Fruit fly (Drosophila melanogaster) whole organism, embryonic: ENCODE data around the gene dsf.

Source experiments
- Abd-B ChIP-seq: fragments of 200-800 bp; sonication (Bioruptor generic); optimal IDR thresholded peaks from 2 replicates; lab custom pipeline; 2018; ENCODE audit warnings: missing biosample characterization, mild to moderate bottlenecking, missing genetic modification characterization, moderate library complexity
- CG10209 ChIP-seq: fragments of 200-800 bp; sonication (Bioruptor generic); optimal IDR thresholded peaks from 3 replicates; lab custom pipeline; 2017; ENCODE audit warnings: missing biosample characterization, mild to moderate bottlenecking, missing genetic modification characterization, missing genetic modification reagents
- CG10654 ChIP-seq: fragments of 200-800 bp; sonication (Bioruptor generic); optimal IDR thresholded peaks from 2 replicates; lab custom pipeline; 2016; ENCODE audit warnings: missing biosample characterization, missing genetic modification characterization
- CG11560 ChIP-seq: fragments of 200-800 bp; sonication (Bioruptor generic); IDR thresholded peaks from 3 replicates; pipeline ENCODE4 v1.3.6; 2022; ENCODE audit warnings: missing biosample characterization, missing genetic modification characterization
- CG12942 ChIP-seq: fragments of 200-800 bp; sonication (Bioruptor generic); optimal IDR thresholded peaks from 3 replicates; lab custom pipeline; 2016; ENCODE audit warnings: missing biosample characterization, missing genetic modification characterization
- CG13775 ChIP-seq: fragments of 200-800 bp; sonication (Bioruptor generic); optimal IDR thresholded peaks from 3 replicates; lab custom pipeline; 2017; ENCODE audit warnings: missing biosample characterization, mild to moderate bottlenecking, missing genetic modification characterization
- CG14014 ChIP-seq: fragments of 200-800 bp; sonication (Bioruptor generic); IDR thresholded peaks from 2 replicates; pipeline ENCODE4 v1.3.6; 2022; ENCODE audit warnings: missing biosample characterization, missing genetic modification characterization
- CG14965 ChIP-seq: fragments of 200-800 bp; sonication (Bioruptor generic); optimal IDR thresholded peaks from 2 replicates; lab custom pipeline; 2016; ENCODE audit warnings: missing biosample characterization, missing genetic modification characterization, borderline replicate concordance
- CG16815 ChIP-seq: fragments of 200-800 bp; sonication (Bioruptor generic); optimal IDR thresholded peaks from 3 replicates; lab custom pipeline; 2017; ENCODE audit warnings: missing biosample characterization, mild to moderate bottlenecking, missing genetic modification characterization
- CG17385 ChIP-seq: fragments of 200-800 bp; sonication (Bioruptor generic); optimal IDR thresholded peaks from 3 replicates; lab custom pipeline; 2018; ENCODE audit warnings: missing biosample characterization, mild to moderate bottlenecking, missing genetic modification characterization
- CG2120 ChIP-seq: fragments of 200-800 bp; sonication (Bioruptor generic); optimal IDR thresholded peaks from 3 replicates; lab custom pipeline; 2016; ENCODE audit warnings: missing biosample characterization, missing genetic modification characterization
- CG2202 ChIP-seq: fragments of 200-800 bp; sonication (Bioruptor generic); optimal IDR thresholded peaks from 2 replicates; lab custom pipeline; 2018; ENCODE audit warnings: missing biosample characterization, mild to moderate bottlenecking, missing genetic modification characterization
- CG3065 ChIP-seq: fragments of 200-800 bp; sonication (Bioruptor generic); optimal IDR thresholded peaks from 2 replicates; lab custom pipeline; 2016; ENCODE audit warnings: missing biosample characterization, missing genetic modification characterization
- CG32772 ChIP-seq: fragments of 200-800 bp; sonication (Bioruptor generic); IDR thresholded peaks from 2 replicates; pipeline ENCODE4 v1.3.6; 2022; ENCODE audit warnings: missing biosample characterization, missing genetic modification characterization
- CG3281 ChIP-seq: fragments of 200-800 bp; sonication (Bioruptor generic); optimal IDR thresholded peaks from 3 replicates; lab custom pipeline; 2017; ENCODE audit warnings: missing biosample characterization, mild to moderate bottlenecking, missing genetic modification characterization
- CG3838 ChIP-seq: fragments of 200-800 bp; sonication (Bioruptor generic); optimal IDR thresholded peaks from 3 replicates; lab custom pipeline; 2016; ENCODE audit warnings: missing biosample characterization, missing genetic modification characterization
- CG4282 ChIP-seq: fragments of 200-800 bp; sonication (Bioruptor generic); optimal IDR thresholded peaks from 2 replicates; lab custom pipeline; 2016; ENCODE audit warnings: missing biosample characterization, missing genetic modification characterization
- CG4360 ChIP-seq: fragments of 200-800 bp; sonication (Bioruptor generic); IDR thresholded peaks from 2 replicates; pipeline ENCODE4 v1.3.6; 2022; ENCODE audit warnings: missing biosample characterization, missing genetic modification characterization
- CG4617 ChIP-seq: fragments of 200-800 bp; sonication (Bioruptor generic); optimal IDR thresholded peaks from 3 replicates; lab custom pipeline; 2016; ENCODE audit warnings: missing biosample characterization, missing genetic modification characterization, borderline replicate concordance
- CG6254 ChIP-seq: fragments of 200-800 bp; sonication (Bioruptor generic); optimal IDR thresholded peaks from 3 replicates; lab custom pipeline; 2017; ENCODE audit warnings: mild to moderate bottlenecking, missing biosample characterization, missing genetic modification reagents, missing genetic modification characterization
- CG9215 ChIP-seq: fragments of 200-800 bp; sonication (Bioruptor generic); IDR thresholded peaks from 2 replicates; pipeline ENCODE4 v1.3.6; 2022; ENCODE audit warnings: missing biosample characterization, missing genetic modification characterization
- Chrac-16 ChIP-seq: fragments of 200-800 bp; sonication (Bioruptor generic); optimal IDR thresholded peaks from 3 replicates; lab custom pipeline; 2016; ENCODE audit warnings: missing biosample characterization, missing genetic modification characterization
- CkIIα-i1 ChIP-seq: fragments of 200-800 bp; sonication (Bioruptor generic); IDR thresholded peaks from 2 replicates; pipeline ENCODE4 v1.3.6; 2022; ENCODE audit warnings: missing biosample characterization, missing genetic modification characterization
- ERR ChIP-seq: fragments of 200-800 bp; sonication (Bioruptor generic); optimal IDR thresholded peaks from 2 replicates; lab custom pipeline; 2016; ENCODE audit warnings: missing biosample characterization, missing genetic modification characterization
- Eip74EF ChIP-seq, 2 experiments: fragments of 200-800 bp in 1 of 2; fragments of >200 bp in 1 of 2; sonication (Bioruptor generic) in 1 of 2; optimal IDR thresholded peaks; 2 replicates each; lab custom pipeline; 2017 to 2019; ENCODE audit warnings: missing biosample characterization in 2 of 2, missing genetic modification characterization in 2 of 2, mild to moderate bottlenecking in 1 of 2, moderate library complexity in 1 of 2
- Kr ChIP-seq: fragments of 200-800 bp; sonication (Bioruptor generic); optimal IDR thresholded peaks from 2 replicates; lab custom pipeline; 2017; ENCODE audit warnings: missing biosample characterization, mild to moderate bottlenecking, missing genetic modification characterization
- MBD-R2 ChIP-seq: fragments of 200-800 bp; sonication (Bioruptor generic); IDR thresholded peaks from 2 replicates; pipeline ENCODE4 v1.3.6; 2022; ENCODE audit warnings: missing biosample characterization, missing genetic modification characterization
- MESR4 ChIP-seq: fragments of 200-800 bp; sonication (Bioruptor generic); optimal IDR thresholded peaks from 2 replicates; lab custom pipeline; 2018; ENCODE audit warnings: missing biosample characterization, mild to moderate bottlenecking, missing genetic modification characterization, moderate library complexity
- Neu2 ChIP-seq: fragments of 200-800 bp; sonication (Bioruptor generic); optimal IDR thresholded peaks from 3 replicates; lab custom pipeline; 2016; ENCODE audit warnings: missing biosample characterization, missing genetic modification characterization, borderline replicate concordance
- Pdp1 ChIP-seq, 2 experiments: fragments of 200-800 bp; sonication (Bioruptor generic); optimal IDR thresholded peaks; 3 replicates each; lab custom pipeline; 2016; ENCODE audit warnings: missing biosample characterization in 2 of 2, missing genetic modification characterization in 2 of 2, mild to moderate bottlenecking in 1 of 2, moderate library complexity in 1 of 2
- Sin3A ChIP-seq: fragments of >200 bp; optimal IDR thresholded peaks from 2 replicates; lab custom pipeline; 2018
- Taf1 ChIP-seq: fragments of 200-800 bp; sonication (Bioruptor generic); IDR thresholded peaks from 2 replicates; pipeline ENCODE4 v1.3.6; 2022; ENCODE audit warnings: missing biosample characterization, missing genetic modification characterization
- Vsx1 ChIP-seq: fragments of 200-800 bp; sonication (Bioruptor generic); optimal IDR thresholded peaks from 2 replicates; lab custom pipeline; 2017; ENCODE audit warnings: missing biosample characterization, mild to moderate bottlenecking, missing genetic modification characterization, missing genetic modification reagents
- Xrp1 ChIP-seq: fragments of 200-800 bp; sonication (Bioruptor generic); IDR thresholded peaks from 2 replicates; pipeline ENCODE4 v1.3.6; 2022; ENCODE audit warnings: missing biosample characterization, missing genetic modification characterization
- abd-A ChIP-seq: fragments of 200-800 bp; sonication (Bioruptor generic); optimal IDR thresholded peaks from 3 replicates; lab custom pipeline; 2019; ENCODE audit warnings: missing biosample characterization, mild to moderate bottlenecking, missing genetic modification characterization, moderate library complexity
- ap ChIP-seq: fragments of 200-800 bp; sonication (Bioruptor generic); IDR thresholded peaks from 2 replicates; pipeline ENCODE4 v1.3.6; 2022; ENCODE audit warnings: missing biosample characterization, missing genetic modification characterization
- ash1 ChIP-seq: fragments of 200-800 bp; sonication (Bioruptor generic); optimal IDR thresholded peaks from 2 replicates; lab custom pipeline; 2018; ENCODE audit warnings: missing biosample characterization, mild to moderate bottlenecking, missing genetic modification characterization
- bsh ChIP-seq, 2 experiments: fragments of 200-800 bp; sonication (Bioruptor generic); optimal IDR thresholded peaks; 2 replicates each; lab custom pipeline; 2017 to 2018; ENCODE audit warnings: mild to moderate bottlenecking in 2 of 2, missing biosample characterization in 2 of 2, missing genetic modification characterization in 2 of 2, moderate library complexity in 1 of 2
- cad ChIP-seq: fragments of >200 bp; optimal IDR thresholded peaks from 2 replicates; lab custom pipeline; 2017; ENCODE audit warnings: missing biosample characterization, missing genetic modification characterization
- chn ChIP-seq: fragments of 200-800 bp; sonication (Bioruptor generic); optimal IDR thresholded peaks from 2 replicates; lab custom pipeline; 2016; ENCODE audit warnings: missing biosample characterization, missing genetic modification characterization
- hkb ChIP-seq, 2 experiments: fragments of 200-800 bp in 1 of 2; fragments of >200 bp in 1 of 2; sonication (Bioruptor generic) in 1 of 2; IDR thresholded peaks in 1 of 2; optimal IDR thresholded peaks in 1 of 2; 2 replicates each; pipeline versions ENCODE4 v1.3.6 to Lab custom; 2017 to 2022; ENCODE audit warnings: missing biosample characterization in 1 of 2, missing genetic modification characterization in 1 of 2
- inv ChIP-seq: fragments of 200-800 bp; sonication (Bioruptor generic); IDR thresholded peaks from 2 replicates; pipeline ENCODE4 v1.3.6; 2022; ENCODE audit warnings: missing biosample characterization, missing genetic modification characterization; ENCODE audit not compliant: partially characterized antibody
- jing ChIP-seq: fragments of 200-800 bp; sonication (Bioruptor generic); optimal IDR thresholded peaks from 2 replicates; lab custom pipeline; 2018; ENCODE audit warnings: missing biosample characterization, mild to moderate bottlenecking, missing genetic modification characterization
- lmd ChIP-seq: fragments of 200-800 bp; sonication (Bioruptor generic); IDR thresholded peaks from 2 replicates; pipeline ENCODE4 v1.3.6; 2022; ENCODE audit warnings: missing biosample characterization, missing genetic modification characterization
- pfk ChIP-seq: fragments of 200-800 bp; sonication (Bioruptor generic); optimal IDR thresholded peaks from 2 replicates; lab custom pipeline; 2018; ENCODE audit warnings: missing biosample characterization, mild to moderate bottlenecking, missing genetic modification characterization, moderate library complexity
- pnt ChIP-seq: fragments of 200-800 bp; sonication (Bioruptor generic); optimal IDR thresholded peaks from 3 replicates; lab custom pipeline; 2016; ENCODE audit warnings: missing biosample characterization, missing genetic modification characterization
- sens ChIP-seq: fragments of 200-800 bp; sonication (Bioruptor generic); peaks from one replicate; lab custom pipeline; 2016; ENCODE audit warnings: missing biosample characterization, missing genetic modification characterization
- seq ChIP-seq: fragments of 200-800 bp; sonication (Bioruptor generic); IDR thresholded peaks from 2 replicates; pipeline ENCODE4 v1.3.6; 2022; ENCODE audit warnings: missing biosample characterization, missing genetic modification characterization
- tna ChIP-seq: fragments of 200-800 bp; sonication (Bioruptor generic); IDR thresholded peaks from 2 replicates; pipeline ENCODE4 v1.3.6; 2022; ENCODE audit warnings: missing biosample characterization, missing genetic modification characterization; ENCODE audit not compliant: partially characterized antibody
- toy ChIP-seq: fragments of 200-800 bp; sonication (Bioruptor generic); IDR thresholded peaks from 2 replicates; pipeline ENCODE4 v1.3.6; 2022; ENCODE audit warnings: missing biosample characterization, missing genetic modification characterization
- wor ChIP-seq: fragments of 200-800 bp; sonication (Bioruptor generic); IDR thresholded peaks from 2 replicates; pipeline ENCODE4 v1.3.6; 2022; ENCODE audit warnings: missing biosample characterization, missing genetic modification characterization

dsf gene

dm6 chr2L:5986094-5986493 is 60.4 kb downstream of the dsf start, which contains the start of gene ifc (continued):
- TF ChIP-seq tna (GFP tag; lab: Robert Waterston, UW) (no peak), Pdp1 (GFP tag; optimal IDR thresholded peaks at IDR 0.05; lab: Kevin White, UChicago) (peak; percentile 68 to 72), sens (GFP tag; lab: Kevin White, UChicago) (peak; percentile 90), Abd-B (GFP tag; lab: Kevin White, UChicago) (no peak), abd-A (tag; lab: Kevin White, UChicago) (no peak), CG2120 (GFP tag; lab: Kevin White, UChicago) (peak; percentile 80), MESR4 (GFP tag; lab: Kevin White, UChicago) (peak; percentile 85), pnt (GFP tag; lab: Kevin White, UChicago) (peak; percentile 41), ash1 (GFP tag; lab: Kevin White, UChicago) (peak; percentile 23), CG10209 (GFP tag; lab: Kevin White, UChicago) (peak; percentile 20), CG3281 (peak; percentile 50), CG9215 (no peak), CG16815 (GFP tag; lab: Kevin White, UChicago) (no peak), CkIIα-i1 (GFP tag; lab: Robert Waterston, UW) (no peak), pfk (peak; percentile 36), ERR (GFP tag; lab: Kevin White, UChicago) (peak; percentile 69), Neu2 (GFP tag; lab: Kevin White, UChicago) (peak; percentile 82), hkb (optimal IDR thresholded peaks at IDR 0.05; lab: Kevin White, UChicago) (peak; percentile 79), hkb (GFP tag; IDR thresholded peaks at IDR 0.05; lab: Robert Waterston, UW) (no peak), CG4617 (peak; percentile 61), lmd (no peak), wor (no peak), toy (GFP tag; lab: Robert Waterston, UW) (no peak), CG11560 (tag; lab: Robert Waterston, UW) (no peak), CG10654 (GFP tag; lab: Kevin White, UChicago) (peak; percentile 42), ap (GFP tag; lab: Robert Waterston, UW) (no peak), CG4360 (GFP tag; lab: Robert Waterston, UW) (no peak), Kr (GFP tag; lab: Kevin White, UChicago) (no peak), CG32772 (GFP tag; lab: Robert Waterston, UW) (no peak), inv (GFP tag; lab: Robert Waterston, UW) (no peak), MBD-R2 (GFP tag; lab: Robert Waterston, UW) (no peak), chn (GFP tag; lab: Kevin White, UChicago) (peak; percentile 54), CG3065 (GFP tag; lab: Kevin White, UChicago) (no peak), CG6254 (GFP tag; lab: Kevin White, UChicago) (peak; percentile 0), CG2202 (tag; lab: Kevin White, UChicago) (no peak), CG14014 (GFP tag; lab: Robert Waterston, UW) (no peak), Chrac-16 (peak; percentile 57), CG13775 (GFP tag; lab: Kevin White, UChicago) (peak; percentile 59), seq (GFP tag; lab: Robert Waterston, UW) (no peak), cad (GFP tag; lab: Kevin White, UChicago) (no peak), bsh (GFP tag; optimal IDR thresholded peaks at IDR 0.05; lab: Kevin White, UChicago) (peak in 1 of 2 experiments; percentile 42), Eip74EF (GFP tag; optimal IDR thresholded peaks at IDR 0.05; lab: Kevin White, UChicago) (peak in 1 of 2 experiments; percentile 53), Vsx1 (GFP tag; lab: Kevin White, UChicago) (no peak), Xrp1 (GFP tag; lab: Robert Waterston, UW) (no peak), CG14965 (no peak), CG3838 (GFP tag; lab: Kevin White, UChicago) (no peak), CG17385 (GFP tag; lab: Kevin White, UChicago) (peak; percentile 35), Taf1 (no peak), CG4282 (peak; percentile 36), Sin3A (lab: Kevin White, UChicago) (peak; percentile 39), CG12942 (peak; percentile 45), jing (no peak)
